Worm (Caenorhabditis elegans) whole organism, L4 larva: Measurements from ENCODE around the gene CD4.8.

Experiments used
- F10B5.3 ChIP-seq: sonication (generic microtip); optimal IDR thresholded peaks from 2 replicates; lab custom pipeline; 2016; ENCODE audit warnings: mild to moderate bottlenecking, missing genetic modification characterization, missing compliant biosample characterization
- F37D6.2 ChIP-seq: sonication (generic microtip); optimal IDR thresholded peaks from 2 replicates; lab custom pipeline; 2016; ENCODE audit warnings: mild to moderate bottlenecking, missing genetic modification characterization, missing compliant biosample characterization
- T26A8.4 ChIP-seq: fragments of 200-800 bp; sonication (Bioruptor generic); IDR thresholded peaks from 2 replicates; pipeline ENCODE4 v1.3.6; 2022; ENCODE audit warnings: missing genetic modification characterization, missing compliant biosample characterization
- Y105C5A.15 ChIP-seq: fragments of 200-800 bp; sonication (Bioruptor generic); IDR thresholded peaks from 2 replicates; pipeline ENCODE4 v1.3.6; 2022; ENCODE audit warnings: missing genetic modification characterization, missing compliant biosample characterization
- Y48G9A.11 ChIP-seq: fragments of 200-800 bp; sonication (Bioruptor generic); IDR thresholded peaks from 2 replicates; pipeline ENCODE4 v1.3.6; 2022; ENCODE audit warnings: missing genetic modification reagents, missing genetic modification characterization, missing compliant biosample characterization
- Y5F2A.4 ChIP-seq: fragments of 200-800 bp; sonication (Bioruptor generic); optimal IDR thresholded peaks from 2 replicates; lab custom pipeline; 2018; ENCODE audit warnings: mild to moderate bottlenecking, missing genetic modification characterization, missing compliant biosample characterization
- Y75B8A.6 ChIP-seq: fragments of 200-800 bp; sonication (Bioruptor generic); IDR thresholded peaks from 2 replicates; pipeline ENCODE4 v1.3.6; 2022; ENCODE audit warnings: missing genetic modification reagents, missing genetic modification characterization, missing compliant biosample characterization
- ZK337.2 ChIP-seq: fragments of 200-800 bp; sonication (Bioruptor generic); IDR thresholded peaks from 2 replicates; pipeline ENCODE4 v1.3.6; 2022; ENCODE audit warnings: missing genetic modification reagents, missing genetic modification characterization, missing compliant biosample characterization
- ZK546.5 ChIP-seq, 2 experiments: sonication (generic microtip); optimal IDR thresholded peaks; 2 replicates each; lab custom pipeline; 2017; ENCODE audit warnings: missing biosample characterization in 2 of 2, missing genetic modification characterization in 2 of 2
- aha-1 ChIP-seq: fragments of 150-350 bp; peaks from one replicate; lab custom pipeline; 2014; ENCODE audit warnings: missing biosample characterization, missing genetic modification characterization
- aly-2 ChIP-seq: sonication (generic microtip); optimal IDR thresholded peaks from 2 replicates; lab custom pipeline; 2018; ENCODE audit warnings: missing biosample characterization, missing genetic modification characterization
- ama-1 ChIP-seq: fragments of 150-350 bp; optimal IDR thresholded peaks from 2 replicates; lab custom pipeline; 2014; ENCODE audit warnings: inconsistent platforms, mixed read lengths
- ceh-20 ChIP-seq: fragments of 200-800 bp; sonication (Bioruptor generic); IDR thresholded peaks from 2 replicates; pipeline ENCODE4 v1.3.6; 2022; ENCODE audit warnings: missing genetic modification reagents, missing genetic modification characterization, missing compliant biosample characterization
- ceh-44 ChIP-seq: fragments of 200-800 bp; sonication (Bioruptor generic); IDR thresholded peaks from 2 replicates; pipeline ENCODE4 v1.3.6; 2022; ENCODE audit warnings: missing genetic modification reagents, missing genetic modification characterization, missing compliant biosample characterization
- ceh-62 ChIP-seq: sonication (generic microtip); optimal IDR thresholded peaks from 2 replicates; lab custom pipeline; 2017; ENCODE audit warnings: missing biosample characterization, missing genetic modification characterization
- ceh-82 ChIP-seq: sonication (generic microtip); optimal IDR thresholded peaks from 2 replicates; lab custom pipeline; 2017; ENCODE audit warnings: missing biosample characterization, missing genetic modification characterization
- daf-12 ChIP-seq: fragments of 150-350 bp; optimal IDR thresholded peaks from 2 replicates; lab custom pipeline; 2014; ENCODE audit warnings: missing biosample characterization, missing genetic modification reagents, missing genetic modification characterization
- daf-16 ChIP-seq, 3 experiments: sonication (generic microtip); optimal IDR thresholded peaks; 2 replicates each; lab custom pipeline; 2016 to 2017; ENCODE audit warnings: missing genetic modification characterization in 3 of 3, missing genetic modification reagents in 3 of 3, mild to moderate bottlenecking in 2 of 3, missing compliant biosample characterization in 2 of 3, missing biosample characterization in 1 of 3, moderate library complexity in 1 of 3
- daf-19 ChIP-seq: fragments of 200-800 bp; sonication (Bioruptor generic); conservative IDR thresholded peaks from 2 replicates; pipeline ENCODE4 v1.3.6; 2022; ENCODE audit warnings: missing genetic modification characterization, missing compliant biosample characterization
- dmd-6 ChIP-seq: fragments of 200-800 bp; sonication (Bioruptor generic); IDR thresholded peaks from 2 replicates; pipeline ENCODE4 v1.3.6; 2022; ENCODE audit warnings: missing genetic modification reagents, missing genetic modification characterization, missing compliant biosample characterization
- duxl-1 ChIP-seq: sonication (generic microtip); optimal IDR thresholded peaks from 2 replicates; lab custom pipeline; 2016; ENCODE audit warnings: mild to moderate bottlenecking, missing genetic modification characterization, moderate library complexity, missing compliant biosample characterization; ENCODE audit not compliant: poor library complexity
- egl-27 ChIP-seq: sonication (generic microtip); optimal IDR thresholded peaks from 3 replicates; lab custom pipeline; 2017; ENCODE audit warnings: missing biosample characterization, missing genetic modification reagents, missing genetic modification characterization
- fkh-10 ChIP-seq: fragments of 150-350 bp; optimal IDR thresholded peaks from 2 replicates; lab custom pipeline; 2014; ENCODE audit warnings: missing biosample characterization, missing genetic modification reagents, missing genetic modification characterization
- fos-1 ChIP-seq: fragments of 150-350 bp; optimal IDR thresholded peaks from 2 replicates; lab custom pipeline; 2014; ENCODE audit warnings: missing biosample characterization, missing genetic modification characterization
- hlh-11 ChIP-seq: fragments of 200-800 bp; sonication (Bioruptor generic); optimal IDR thresholded peaks from 2 replicates; lab custom pipeline; 2018; ENCODE audit warnings: mild to moderate bottlenecking, missing genetic modification characterization, missing compliant biosample characterization
- hlh-30 ChIP-seq: sonication (generic microtip); optimal IDR thresholded peaks from 2 replicates; lab custom pipeline; 2017; ENCODE audit warnings: antibody characterized with exemption, mild to moderate bottlenecking, missing genetic modification characterization, missing compliant biosample characterization; ENCODE audit not compliant: insufficient read depth
- jun-1 ChIP-seq: fragments of 150-350 bp; optimal IDR thresholded peaks from 2 replicates; lab custom pipeline; 2014; ENCODE audit warnings: missing biosample characterization, missing genetic modification reagents, missing genetic modification characterization
- lin-1 ChIP-seq: fragments of 200-800 bp; sonication (Bioruptor generic); IDR thresholded peaks from 2 replicates; pipeline ENCODE4 v1.3.6; 2022; ENCODE audit warnings: missing genetic modification reagents, missing genetic modification characterization, missing compliant biosample characterization
- lin-13 ChIP-seq: fragments of 150-350 bp; optimal IDR thresholded peaks from 2 replicates; lab custom pipeline; 2014; ENCODE audit warnings: missing biosample characterization, missing genetic modification reagents, missing genetic modification characterization
- lin-15B ChIP-seq: fragments of 150-350 bp; sonication (generic microtip); optimal IDR thresholded peaks from 3 replicates; lab custom pipeline; 2014; ENCODE audit warnings: missing biosample characterization, missing genetic modification characterization
- lin-39 ChIP-seq: fragments of 150-350 bp; optimal IDR thresholded peaks from 2 replicates; lab custom pipeline; 2014; ENCODE audit warnings: missing biosample characterization, missing genetic modification reagents, missing genetic modification characterization
- mes-2 ChIP-seq: sonication (generic microtip); optimal IDR thresholded peaks from 2 replicates; lab custom pipeline; 2016; ENCODE audit warnings: missing genotype, mild to moderate bottlenecking, missing genetic modification characterization, missing compliant biosample characterization; ENCODE audit not compliant: poor library complexity, severe bottlenecking
- mxl-2 ChIP-seq: fragments of 200-800 bp; sonication (Bioruptor generic); conservative IDR thresholded peaks from 2 replicates; pipeline ENCODE4 v1.3.6; 2022; ENCODE audit warnings: missing genetic modification reagents, missing genetic modification characterization, missing compliant biosample characterization
- mxl-3 ChIP-seq: fragments of 200-800 bp; sonication (Bioruptor generic); optimal IDR thresholded peaks from 2 replicates; lab custom pipeline; 2018; ENCODE audit warnings: mild to moderate bottlenecking, missing genetic modification characterization, missing compliant biosample characterization
- nhr-11 ChIP-seq: fragments of 150-350 bp; optimal IDR thresholded peaks from 2 replicates; lab custom pipeline; 2014; ENCODE audit warnings: missing biosample characterization, missing genetic modification characterization
- nhr-111 ChIP-seq: fragments of 200-800 bp; sonication (Bioruptor generic); optimal IDR thresholded peaks from 2 replicates; lab custom pipeline; 2018; ENCODE audit warnings: mild to moderate bottlenecking, missing genetic modification characterization, missing compliant biosample characterization
- nhr-25 ChIP-seq: sonication (generic microtip); optimal IDR thresholded peaks from 2 replicates; lab custom pipeline; 2017; ENCODE audit warnings: missing genetic modification characterization, mild to moderate bottlenecking, missing compliant biosample characterization, antibody characterized with exemption, moderate library complexity, borderline replicate concordance; ENCODE audit not compliant: insufficient read depth
- nhr-41 ChIP-seq: fragments of 200-800 bp; sonication (Bioruptor generic); IDR thresholded peaks from 2 replicates; pipeline ENCODE4 v1.3.6; 2022; ENCODE audit warnings: missing genetic modification reagents, missing genetic modification characterization, missing compliant biosample characterization
- nhr-48 ChIP-seq: sonication (generic microtip); optimal IDR thresholded peaks from 2 replicates; lab custom pipeline; 2016; ENCODE audit warnings: mild to moderate bottlenecking, missing genetic modification characterization, missing compliant biosample characterization
- nhr-6 ChIP-seq: fragments of 150-350 bp; optimal IDR thresholded peaks from 2 replicates; lab custom pipeline; 2014; ENCODE audit warnings: missing biosample characterization, missing genetic modification characterization
- nhr-77 ChIP-seq: fragments of 150-350 bp; optimal IDR thresholded peaks from 2 replicates; lab custom pipeline; 2014; ENCODE audit warnings: missing biosample characterization, missing genetic modification characterization
- pha-4 ChIP-seq, 2 experiments: fragments of 150-350 bp in 1 of 2; fragments of 200-800 bp in 1 of 2; sonication (Bioruptor generic) in 1 of 2; IDR thresholded peaks in 1 of 2; optimal IDR thresholded peaks in 1 of 2; 2 replicates each; pipeline versions ENCODE4 v1.3.6 to Lab custom; 2014 to 2022; ENCODE audit warnings: missing genetic modification characterization in 2 of 2, missing genetic modification reagents in 2 of 2, missing biosample characterization in 1 of 2, missing compliant biosample characterization in 1 of 2
- pqm-1 ChIP-seq: sonication (generic microtip); optimal IDR thresholded peaks from 2 replicates; lab custom pipeline; 2017; ENCODE audit warnings: missing biosample characterization, missing genetic modification characterization
- tra-1 ChIP-seq: fragments of 200-800 bp; sonication (Bioruptor generic); IDR thresholded peaks from 2 replicates; pipeline ENCODE4 v1.3.6; 2022; ENCODE audit warnings: missing genetic modification reagents, missing genetic modification characterization, missing compliant biosample characterization
- unc-130 ChIP-seq: sonication (generic microtip); optimal IDR thresholded peaks from 2 replicates; lab custom pipeline; 2016; ENCODE audit warnings: missing genetic modification reagents, missing genetic modification characterization, missing compliant biosample characterization
- unc-62 ChIP-seq, 3 experiments: fragments of 150-350 bp in 1 of 3; sonication (generic microtip); optimal IDR thresholded peaks in 2 of 3; peaks in 1 of 3; 1 replicate in 1 of 3; 2 replicates in 2 of 3; lab custom pipeline; 2014 to 2017; ENCODE audit warnings: missing biosample characterization in 3 of 3, missing genetic modification characterization in 3 of 3, missing genetic modification reagents in 3 of 3, missing genotype in 1 of 3
- vab-7 ChIP-seq: fragments of 200-800 bp; sonication (Bioruptor generic); IDR thresholded peaks from 2 replicates; pipeline ENCODE4 v1.3.6; 2022; ENCODE audit warnings: missing genetic modification reagents, missing genetic modification characterization, missing compliant biosample characterization
- zag-1 ChIP-seq: fragments of 150-350 bp; optimal IDR thresholded peaks from 2 replicates; lab custom pipeline; 2014; ENCODE audit warnings: missing biosample characterization, missing genetic modification characterization
- zfp-2 ChIP-seq: sonication (generic microtip); optimal IDR thresholded peaks from 2 replicates; lab custom pipeline; 2016; ENCODE audit warnings: mild to moderate bottlenecking, missing genetic modification characterization, missing compliant biosample characterization
- zip-2 ChIP-seq: fragments of 150-350 bp; optimal IDR thresholded peaks from 2 replicates; lab custom pipeline; 2014; ENCODE audit warnings: missing biosample characterization, missing genetic modification characterization
- ztf-7 ChIP-seq: fragments of 150-350 bp; optimal IDR thresholded peaks from 2 replicates; lab custom pipeline; 2014; ENCODE audit warnings: missing biosample characterization, missing genetic modification characterization

The CD4.8 gene

DNA sequence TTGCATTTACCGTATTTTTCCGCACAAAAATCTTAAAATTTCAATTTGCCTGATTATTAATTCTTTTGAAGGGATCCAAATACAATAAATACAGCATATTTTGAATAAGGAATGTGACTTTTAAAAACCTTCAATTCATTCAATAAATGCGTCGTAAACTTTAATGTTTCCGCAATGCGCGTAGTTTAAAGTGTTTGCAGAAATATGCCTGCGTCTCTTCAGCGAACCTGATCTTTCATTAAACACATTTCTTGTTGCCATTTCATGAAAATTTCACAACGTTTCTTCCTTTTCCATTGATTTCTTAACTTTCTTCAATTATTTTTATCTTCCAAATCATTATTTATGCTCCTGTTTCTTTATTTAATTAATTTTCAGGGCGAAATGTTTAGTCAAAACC, 8.8 kb downstream of the CD4.8 start, which contains the start of gene vps-37 (continued):
- TF ChIP-seq unc-62 (GFP tag; optimal IDR thresholded peaks at IDR 0.05 in 1 of 2; lab: Kevin White, UChicago) (peak in 1 of 2 experiments; percentile 42), unc-62 (tag; optimal IDR thresholded peaks at IDR 0.05; lab: Kevin White, UChicago) (no peak), nhr-41 (no peak), nhr-6 (tag; lab: Kevin White, UChicago) (peak; percentile 54), egl-27 (tag; lab: Kevin White, UChicago) (no peak), ZK546.5 (tag; optimal IDR thresholded peaks at IDR 0.05; lab: Kevin White, UChicago) (no peak), T26A8.4 (GFP tag; lab: Robert Waterston, UW) (peak; percentile 36), daf-12 (tag; lab: Kevin White, UChicago) (no peak), ama-1 (lab: Kevin White, UChicago) (no peak), aly-2 (tag; lab: Kevin White, UChicago) (no peak), nhr-25 (tag; lab: Kevin White, UChicago) (no peak), tra-1 (GFP tag; lab: Robert Waterston, UW) (0 out of 2 replicates have a peak, but pooled peaks have one; percentile 19), duxl-1 (no peak), nhr-11 (tag; lab: Kevin White, UChicago) (peak; percentile 63), daf-19 (GFP tag; lab: Robert Waterston, UW) (no peak), hlh-30 (tag; lab: Kevin White, UChicago) (peak; percentile 52), ZK337.2 (GFP tag; lab: Robert Waterston, UW) (no peak), pha-4 (GFP tag; IDR thresholded peaks at IDR 0.05; lab: Robert Waterston, UW) (no peak), pha-4 (tag; optimal IDR thresholded peaks at IDR 0.05; lab: Kevin White, UChicago) (no peak), ceh-82 (tag; lab: Kevin White, UChicago) (no peak), pqm-1 (tag; lab: Kevin White, UChicago) (no peak), Y48G9A.11 (no peak), hlh-11 (tag; lab: Kevin White, UChicago) (peak; percentile 35), daf-16 (GFP tag; optimal IDR thresholded peaks at IDR 0.05; lab: Kevin White, UChicago) (no peak), daf-16 (tag; optimal IDR thresholded peaks at IDR 0.05; lab: Kevin White, UChicago) (peak; percentile 70), ceh-44 (no peak), fos-1 (tag; lab: Kevin White, UChicago) (no peak), Y105C5A.15 (GFP tag; lab: Robert Waterston, UW) (no peak), Y5F2A.4 (GFP tag; lab: Kevin White, UChicago) (no peak), fkh-10 (GFP tag; lab: Kevin White, UChicago) (no peak), aha-1 (peak; percentile 63), F10B5.3 (no peak), ceh-62 (tag; lab: Kevin White, UChicago) (no peak), lin-1 (GFP tag; lab: Robert Waterston, UW) (no peak), mes-2 (tag; lab: Kevin White, UChicago) (peak; percentile 90), lin-39 (tag; lab: Kevin White, UChicago) (no peak), nhr-77 (peak; percentile 42), Y75B8A.6 (no peak), nhr-48 (peak; percentile 17), zip-2 (tag; lab: Kevin White, UChicago) (no peak), mxl-2 (no peak), zfp-2 (tag; lab: Kevin White, UChicago) (no peak), F37D6.2 (tag; lab: Kevin White, UChicago) (no peak), unc-130 (GFP tag; lab: Kevin White, UChicago) (no peak), mxl-3 (no peak), dmd-6 (GFP tag; lab: Robert Waterston, UW) (peak; percentile 20; the same call in 1 of the 2 replicates), lin-13 (GFP tag; lab: Kevin White, UChicago) (peak; percentile 33), nhr-111 (GFP tag; lab: Kevin White, UChicago) (no peak), jun-1 (tag; lab: Kevin White, UChicago) (no peak), ztf-7 (peak; percentile 68), vab-7 (GFP tag; lab: Robert Waterston, UW) (no peak), lin-15B (tag; lab: Kevin White, UChicago) (no peak), ceh-20 (GFP tag; lab: Robert Waterston, UW) (no peak), zag-1 (tag; lab: Kevin White, UChicago) (no peak)
